Worm (Caenorhabditis elegans) whole organism, L1 larva: ENCODE measurements around the gene T26E4.18.

Experiments used
- aly-2 ChIP-seq: fragments of 150-350 bp; optimal IDR thresholded peaks from 2 replicates; lab custom pipeline; 2014; ENCODE audit warnings: missing biosample characterization, missing genetic modification characterization
- ama-1 ChIP-seq: fragments of 150-350 bp; optimal IDR thresholded peaks from 2 replicates; lab custom pipeline; 2014
- elt-3 ChIP-seq, 6 experiments: fragments of 150-350 bp in 1 of 6; sonication (generic microtip); optimal IDR thresholded peaks; 2 replicates each; lab custom pipeline; 2017 to 2018; ENCODE audit warnings: missing biosample characterization in 6 of 6, missing genetic modification characterization in 6 of 6, inconsistent platforms in 1 of 6
- fos-1 ChIP-seq: fragments of 150-350 bp; optimal IDR thresholded peaks from 2 replicates; lab custom pipeline; 2014; ENCODE audit warnings: missing biosample characterization, missing genetic modification characterization
- lin-39 ChIP-seq: fragments of 150-350 bp; optimal IDR thresholded peaks from 2 replicates; lab custom pipeline; 2014; ENCODE audit warnings: missing biosample characterization, missing genetic modification reagents, missing genetic modification characterization
- mdl-1 ChIP-seq, 2 experiments: fragments of 150-350 bp; optimal IDR thresholded peaks; 2 replicates each; lab custom pipeline; 2014 to 2017; ENCODE audit warnings: missing biosample characterization in 2 of 2, missing genetic modification characterization in 2 of 2, inconsistent platforms in 1 of 2
- pqm-1 ChIP-seq: sonication (generic microtip); optimal IDR thresholded peaks from 3 replicates; lab custom pipeline; 2017; ENCODE audit warnings: missing biosample characterization, missing genetic modification characterization
- skn-1 ChIP-seq: fragments of 150-350 bp; optimal IDR thresholded peaks from 2 replicates; lab custom pipeline; 2014; ENCODE audit warnings: missing biosample characterization, missing genetic modification characterization
- sox-4 ChIP-seq: sonication (generic microtip); optimal IDR thresholded peaks from 2 replicates; lab custom pipeline; 2016; ENCODE audit warnings: missing genetic modification characterization, missing compliant biosample characterization
- sptf-1 ChIP-seq: fragments of 150-350 bp; optimal IDR thresholded peaks from 2 replicates; lab custom pipeline; 2014; ENCODE audit warnings: missing biosample characterization, missing genetic modification characterization
- ztf-4 ChIP-seq: fragments of 150-350 bp; optimal IDR thresholded peaks from 2 replicates; lab custom pipeline; 2014; ENCODE audit warnings: missing biosample characterization, missing genetic modification characterization

DNA sequence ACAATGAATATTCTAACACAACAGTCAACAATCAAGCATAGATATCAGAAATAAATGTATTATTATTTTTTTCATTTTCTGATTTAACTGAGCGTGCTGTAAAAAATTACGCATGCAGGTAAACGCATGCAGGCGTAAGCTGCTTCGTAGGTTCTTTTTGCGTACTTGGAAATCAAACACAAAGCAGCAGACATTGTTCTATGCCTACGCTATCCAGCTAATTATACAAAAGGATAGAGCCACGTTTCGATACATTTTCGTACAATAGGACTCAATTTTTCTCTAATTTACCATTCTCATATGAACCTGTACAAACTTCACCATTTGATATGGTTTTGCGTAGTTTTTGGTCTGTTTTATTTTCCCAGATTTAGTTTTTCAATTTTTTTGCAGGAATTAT is 21.2 kb downstream of the T26E4.18 start, which contains the start of gene T26E4.3:
- TF ChIP-seq fos-1 (tag; lab: Kevin White, UChicago) = no peak
- no peak for TF ChIP-seq sox-4 (tag; lab: Kevin White, UChicago)
- TF ChIP-seq ama-1 = no peak
- no peak for TF ChIP-seq pqm-1
- TF ChIP-seq lin-39 = no peak
- no peak for TF ChIP-seq sptf-1 (tag; lab: Kevin White, UChicago)
- no peak for TF ChIP-seq elt-3 (tag; optimal IDR thresholded peaks at IDR 0.05; lab: Kevin White, UChicago)
- no peak for TF ChIP-seq skn-1
- no peak for TF ChIP-seq aly-2 (tag; lab: Kevin White, UChicago)
- TF ChIP-seq ztf-4 = no peak
- TF ChIP-seq mdl-1 (tag; optimal IDR thresholded peaks at IDR 0.05; lab: Kevin White, UChicago) = no peak
